Fruit fly (Drosophila melanogaster) whole organism: ENCODE results near the gene CG14937.

ENCODE experiments used
- CG8478 ChIP-seq: fragments of >200 bp; optimal IDR thresholded peaks from 2 replicates; lab custom pipeline; 2018; ENCODE audit warnings: inconsistent platforms
- Dll ChIP-seq: fragments of >200 bp; optimal IDR thresholded peaks from 2 replicates; lab custom pipeline; 2017
- EcR ChIP-seq, 2 experiments: fragments of >200 bp; optimal IDR thresholded peaks; 2 replicates each; lab custom pipeline; 2017; ENCODE audit warnings: missing biosample characterization in 2 of 2, missing genetic modification characterization in 2 of 2, missing genetic modification reagents in 2 of 2
- pan ChIP-seq: fragments of >200 bp; optimal IDR thresholded peaks from 2 replicates; lab custom pipeline; 2017
- psq ChIP-seq: fragments of >200 bp; optimal IDR thresholded peaks from 2 replicates; lab custom pipeline; 2017
- usp ChIP-seq: fragments of >200 bp; optimal IDR thresholded peaks from 2 replicates; lab custom pipeline; 2017; ENCODE audit warnings: missing biosample characterization, missing genetic modification characterization, mixed read lengths

CG14937 gene

dm6 chr2L:11793986-11794385 is at the start of gene CG14937:
CG14937 (minus strand) TSS chr2L:11794086.
- no peak for TF ChIP-seq Dll
- TF ChIP-seq psq (lab: Kevin White, UChicago) = no peak
- no peak for TF ChIP-seq CG8478 (lab: Kevin White, UChicago)
- no peak for TF ChIP-seq pan (lab: Kevin White, UChicago)
- TF ChIP-seq EcR (GFP tag; optimal IDR thresholded peaks at IDR 0.05; lab: Kevin White, UChicago) = no peak
- no peak for TF ChIP-seq usp (GFP tag; lab: Kevin White, UChicago)

- TF ChIP-seq Dll (no peak), CG8478 (lab: Kevin White, UChicago) (no peak), usp (GFP tag; lab: Kevin White, UChicago) (no peak), psq (lab: Kevin White, UChicago) (no peak), EcR (GFP tag; optimal IDR thresholded peaks at IDR 0.05; lab: Kevin White, UChicago) (no peak), pan (lab: Kevin White, UChicago) (no peak)
Measured at dm6 chr2L:11842291-11843187, 48.7 kb upstream of the CG14937 start, which contains the start of the genes CG44008, CG14933, CG46426 and CG42486. CG44008 (minus strand) TSS chr2L:11842445. CG14933 (plus strand) TSS chr2L:11842828. CG46426 (plus strand) TSS chr2L:11842828. CG42486 (plus strand) TSS chr2L:11843137.

dm6 chr2L:11841538-11841937 is 47.7 kb upstream of the CG14937 start:
- TF ChIP-seq psq (lab: Kevin White, UChicago) = no peak

dm6 chr2L:11840391-11840790 is 46.5 kb upstream of the CG14937 start, which contains the start of gene CG31704:
CG31704 (plus strand) TSS chr2L:11840691.
- TF ChIP-seq EcR (GFP tag; optimal IDR thresholded peaks at IDR 0.05; lab: Kevin White, UChicago) = no peak
- no peak for TF ChIP-seq CG8478 (lab: Kevin White, UChicago)
- no peak for TF ChIP-seq usp (GFP tag; lab: Kevin White, UChicago)
- no peak for TF ChIP-seq psq (lab: Kevin White, UChicago)
- no peak for TF ChIP-seq pan (lab: Kevin White, UChicago)
- no peak for TF ChIP-seq Dll

- no peak for TF ChIP-seq pan (lab: Kevin White, UChicago)
- TF ChIP-seq usp (GFP tag; lab: Kevin White, UChicago) = no peak
- no peak for TF ChIP-seq Dll
- no peak for TF ChIP-seq psq (lab: Kevin White, UChicago)
- TF ChIP-seq CG8478 (lab: Kevin White, UChicago) = no peak
- no peak for TF ChIP-seq EcR (GFP tag; optimal IDR thresholded peaks at IDR 0.05; lab: Kevin White, UChicago)
Measured at dm6 chr2L:11839612-11840011, 45.7 kb upstream of the CG14937 start, which contains the start of gene Sfp33A3. Sfp33A3 (plus strand) TSS chr2L:11839912.

- TF ChIP-seq pan (lab: Kevin White, UChicago) (no peak), usp (GFP tag; lab: Kevin White, UChicago) (no peak)
Measured at dm6 chr2L:11837413-11837812, 43.5 kb upstream of the CG14937 start, which contains the start of gene Sfp33A2. Sfp33A2 (plus strand) TSS chr2L:11837713.

dm6 chr2L:11836943-11837342 is 43.1 kb upstream of the CG14937 start, which contains the start of gene Sfp33A4:
Sfp33A4 (plus strand) TSS chr2L:11837243.
- TF ChIP-seq pan (lab: Kevin White, UChicago) = no peak
- TF ChIP-seq usp (GFP tag; lab: Kevin White, UChicago) = no peak
- TF ChIP-seq EcR (GFP tag; optimal IDR thresholded peaks at IDR 0.05; lab: Kevin White, UChicago) = no peak
- no peak for TF ChIP-seq Dll

- no peak for TF ChIP-seq EcR (GFP tag; optimal IDR thresholded peaks at IDR 0.05; lab: Kevin White, UChicago)
- no peak for TF ChIP-seq pan (lab: Kevin White, UChicago)
- no peak for TF ChIP-seq psq (lab: Kevin White, UChicago)
- TF ChIP-seq usp (GFP tag; lab: Kevin White, UChicago) = no peak
- no peak for TF ChIP-seq Dll
- TF ChIP-seq CG8478 (lab: Kevin White, UChicago) = no peak
Measured at dm6 chr2L:11834308-11834707, 40.4 kb upstream of the CG14937 start, which contains the start of gene CG45012. CG45012 (plus strand) TSS chr2L:11834608.

dm6 chr2L:11833786-11834185 is 39.9 kb upstream of the CG14937 start, which contains the start of gene CG45011:
CG45011 (plus strand) TSS chr2L:11834086.
- TF ChIP-seq psq (lab: Kevin White, UChicago) (no peak), pan (lab: Kevin White, UChicago) (no peak)

- no peak for TF ChIP-seq psq (lab: Kevin White, UChicago)
- TF ChIP-seq EcR (GFP tag; optimal IDR thresholded peaks at IDR 0.05; lab: Kevin White, UChicago) = no peak
- no peak for TF ChIP-seq Dll
- TF ChIP-seq CG8478 (lab: Kevin White, UChicago) = no peak
- TF ChIP-seq usp (GFP tag; lab: Kevin White, UChicago) = no peak
- no peak for TF ChIP-seq pan (lab: Kevin White, UChicago)
Measured at dm6 chr2L:11829277-11829676, 35.4 kb upstream of the CG14937 start, which contains the start of gene esc. esc (minus strand) TSS chr2L:11829405.

dm6 chr2L:11823470-11824162 is 29.7 kb upstream of the CG14937 start:
- TF ChIP-seq CG8478 (lab: Kevin White, UChicago) (no peak), pan (lab: Kevin White, UChicago) (no peak), Dll (no peak), usp (GFP tag; lab: Kevin White, UChicago) (no peak), psq (lab: Kevin White, UChicago) (no peak), EcR (GFP tag; optimal IDR thresholded peaks at IDR 0.05; lab: Kevin White, UChicago) (no peak)
